Worm (Caenorhabditis elegans): Measurements from ENCODE around the gene R02D5.4.
A peak's percentile ranks its signal among the peaks of the same experiment; 100 is the strongest.

The R02D5.4 gene

DNA sequence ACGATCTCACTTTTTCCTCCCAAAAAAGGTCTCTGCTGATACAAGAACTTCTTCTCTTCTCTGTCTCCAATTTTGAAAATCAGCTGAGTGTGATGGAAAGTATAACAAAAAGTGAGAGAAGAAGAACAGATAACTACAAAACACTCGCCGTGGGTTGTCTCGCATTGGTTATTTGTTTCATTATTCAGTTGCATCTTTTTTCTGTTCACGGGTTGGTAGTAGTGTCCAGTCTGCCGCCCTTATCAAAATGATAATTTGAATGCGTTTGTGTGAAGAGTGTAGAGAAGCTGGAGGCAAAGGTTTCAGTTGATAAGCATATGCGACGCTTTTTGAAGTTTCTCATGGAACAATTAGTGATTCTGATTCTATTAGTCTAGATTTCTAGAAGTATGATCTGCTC, 18.6 kb upstream of the R02D5.4 start (continued):
- no peak for TF ChIP-seq lin-29 (GFP tag; IDR thresholded peaks at IDR 0.05)
- no peak for TF ChIP-seq hif-1 (tag; optimal IDR thresholded peaks at IDR 0.05)
- TF ChIP-seq mes-2 (tag; optimal IDR thresholded peaks at IDR 0.05; ENCODE audit: poor library complexity, severe bottlenecking): peak; percentile 11
- no peak for TF ChIP-seq cey-2 (tag; optimal IDR thresholded peaks at IDR 0.05; ENCODE audit: borderline replicate concordance, insufficient read depth)
- TF ChIP-seq nhr-6 (tag; optimal IDR thresholded peaks at IDR 0.05): peak; percentile 76
- no peak for TF ChIP-seq nhr-48 (tag; optimal IDR thresholded peaks at IDR 0.05)
- TF ChIP-seq mxl-3 (GFP tag; optimal IDR thresholded peaks at IDR 0.05): peak; percentile 1
- no peak for TF ChIP-seq fos-1 (tag; optimal IDR thresholded peaks at IDR 0.05)
- no peak for TF ChIP-seq mdt-29 (GFP tag; IDR thresholded peaks at IDR 0.05)
- TF ChIP-seq php-3 (GFP tag; IDR thresholded peaks at IDR 0.05): no peak
- TF ChIP-seq nhr-25 (tag; optimal IDR thresholded peaks at IDR 0.05; ENCODE audit: borderline replicate concordance, insufficient read depth): no peak
- no peak for TF ChIP-seq egl-27 (tag; optimal IDR thresholded peaks at IDR 0.05)
- no peak for TF ChIP-seq egl-43 (GFP tag; IDR thresholded peaks at IDR 0.05)
- no peak for TF ChIP-seq Y105C5A.15 (GFP tag; IDR thresholded peaks at IDR 0.05)
- TF ChIP-seq ZK546.5 (tag; optimal IDR thresholded peaks at IDR 0.05): no peak
- TF ChIP-seq ztf-7 (tag; optimal IDR thresholded peaks at IDR 0.05): no peak
- TF ChIP-seq pha-4 (GFP tag; IDR thresholded peaks at IDR 0.05): no peak
- no peak for TF ChIP-seq pha-4 (tag; optimal IDR thresholded peaks at IDR 0.05)
- TF ChIP-seq Y5F2A.4 (GFP tag; optimal IDR thresholded peaks at IDR 0.05): no peak
- TF ChIP-seq lin-38 (GFP tag; IDR thresholded peaks at IDR 0.05): no peak
- TF ChIP-seq snpc-4 (tag; optimal IDR thresholded peaks at IDR 0.05): no peak
- TF ChIP-seq ztf-11 (tag; optimal IDR thresholded peaks at IDR 0.05): no peak
- TF ChIP-seq dmd-6 (GFP tag; IDR thresholded peaks at IDR 0.05): peak; percentile 50; the same call in 1 of the 2 replicates
- no peak for TF ChIP-seq daf-16 (GFP tag; optimal IDR thresholded peaks at IDR 0.05)
- peak; percentile 78 for TF ChIP-seq daf-16 (tag; optimal IDR thresholded peaks at IDR 0.05)
- peak; percentile 95 for TF ChIP-seq pqm-1 (tag; optimal IDR thresholded peaks at IDR 0.05)
- TF ChIP-seq F26F4.8 (GFP tag; conservative IDR thresholded peaks at IDR 0.05): no peak
- no peak for TF ChIP-seq daf-12 (tag; optimal IDR thresholded peaks at IDR 0.05)
- TF ChIP-seq unc-62 (GFP tag; optimal IDR thresholded peaks at IDR 0.05 in 1 of 2): no peak
- TF ChIP-seq unc-62 (tag; optimal IDR thresholded peaks at IDR 0.05): no peak
- peak; percentile 30 for TF ChIP-seq mep-1 (tag; optimal IDR thresholded peaks at IDR 0.05)
- TF ChIP-seq tag-97 (GFP tag; IDR thresholded peaks at IDR 0.05): no peak
- no peak for TF ChIP-seq F44E2.7 (GFP tag; IDR thresholded peaks at IDR 0.05)
- TF ChIP-seq daf-8 (GFP tag; IDR thresholded peaks at IDR 0.05): no peak
- TF ChIP-seq D1046.2 (GFP tag; IDR thresholded peaks at IDR 0.05): no peak
- no peak for TF ChIP-seq R02D3.7 (tag; optimal IDR thresholded peaks at IDR 0.05)
- no peak for TF ChIP-seq F37D6.2 (tag; optimal IDR thresholded peaks at IDR 0.05)
- TF ChIP-seq T26A8.4 (GFP tag; IDR thresholded peaks at IDR 0.05): no peak
- TF ChIP-seq lim-7 (GFP tag; IDR thresholded peaks at IDR 0.05): no peak
- no peak for TF ChIP-seq nhr-41 (GFP tag; IDR thresholded peaks at IDR 0.05)
- no peak for TF ChIP-seq mxl-2 (GFP tag; conservative IDR thresholded peaks at IDR 0.05)
- TF ChIP-seq ces-1 (GFP tag; optimal IDR thresholded peaks at IDR 0.05): no peak
- TF ChIP-seq lin-13 (GFP tag; optimal IDR thresholded peaks at IDR 0.05): no peak
- no peak for TF ChIP-seq daf-19 (GFP tag; conservative IDR thresholded peaks at IDR 0.05)
- no peak for TF ChIP-seq spr-1 (tag; optimal IDR thresholded peaks at IDR 0.05)
- peak; percentile 96 for TF ChIP-seq nhr-28 (tag; optimal IDR thresholded peaks at IDR 0.05)
- no peak for TF ChIP-seq attf-4 (tag; optimal IDR thresholded peaks at IDR 0.05)
- TF ChIP-seq hlh-30 (tag; optimal IDR thresholded peaks at IDR 0.05; ENCODE audit: insufficient read depth): peak; percentile 44
- peak; percentile 75 for TF ChIP-seq hlh-11 (tag; optimal IDR thresholded peaks at IDR 0.05)
- TF ChIP-seq unc-130 (GFP tag; optimal IDR thresholded peaks at IDR 0.05): no peak
- no peak for TF ChIP-seq madf-9 (GFP tag; conservative IDR thresholded peaks at IDR 0.05)
- no peak for TF ChIP-seq lin-15B (tag; optimal IDR thresholded peaks at IDR 0.05)
- TF ChIP-seq ceh-20 (GFP tag; IDR thresholded peaks at IDR 0.05): no peak

All from whole organism, L4 larva.